Fruit fly (Drosophila melanogaster): ENCODE results near the gene ko.

The ko gene

dm6 chr3L:21171905-21172304, 40.9 kb upstream of the ko start, which contains the start of gene Ac78C (continued):
- TF ChIP-seq CG8388 (GFP tag; optimal IDR thresholded peaks at IDR 0.05), result peak; percentile 62
- peak; percentile 60 for TF ChIP-seq en (GFP tag; optimal IDR thresholded peaks at IDR 0.05)
- no peak for TF ChIP-seq CG9437 (GFP tag; optimal IDR thresholded peaks at IDR 0.05)
- peak; percentile 66 for TF ChIP-seq CG4424 (GFP tag; optimal IDR thresholded peaks at IDR 0.05)
- TF ChIP-seq org-1 (GFP tag; optimal IDR thresholded peaks at IDR 0.05), result peak; percentile 80
- peak; percentile 18 for TF ChIP-seq CG14965 (GFP tag; optimal IDR thresholded peaks at IDR 0.05; ENCODE audit: borderline replicate concordance)
- peak; percentile 92 for TF ChIP-seq Fer3 (tag; optimal IDR thresholded peaks at IDR 0.05)
- TF ChIP-seq cato (GFP tag; optimal IDR thresholded peaks at IDR 0.05; ENCODE audit: borderline replicate concordance), result peak; percentile 42
- peak; percentile 77 for TF ChIP-seq wek (GFP tag; optimal IDR thresholded peaks at IDR 0.05)
- peak; percentile 46 for TF ChIP-seq CG1529 (GFP tag; optimal IDR thresholded peaks at IDR 0.05)
- 0 out of 2 replicates have a peak, but pooled peaks have one; percentile 47 for TF ChIP-seq CG11696 (GFP tag; IDR thresholded peaks at IDR 0.05)
- peak; percentile 79 for TF ChIP-seq disco-r (GFP tag; optimal IDR thresholded peaks at IDR 0.05)
- peak; percentile 76 for TF ChIP-seq CG18011 (GFP tag; optimal IDR thresholded peaks at IDR 0.05)
- no peak for TF ChIP-seq tll (GFP tag; optimal IDR thresholded peaks at IDR 0.05)
- no peak for TF ChIP-seq usp (GFP tag; optimal IDR thresholded peaks at IDR 0.05)
- TF ChIP-seq CG13296 (GFP tag; optimal IDR thresholded peaks at IDR 0.05), result peak; percentile 96
- TF ChIP-seq H15 (GFP tag; IDR thresholded peaks at IDR 0.05), result peak; percentile 78
- no peak for TF ChIP-seq CG4707 (GFP tag; optimal IDR thresholded peaks at IDR 0.05)
- 0 out of 2 replicates have a peak, but pooled peaks have one; percentile 29 for TF ChIP-seq CG42726 (GFP tag; IDR thresholded peaks at IDR 0.05; ENCODE audit: partially characterized antibody)
- peak; percentile 90 for TF ChIP-seq BtbVII (GFP tag; optimal IDR thresholded peaks at IDR 0.05)
- peak; percentile 65 for TF ChIP-seq HmgD (GFP tag; optimal IDR thresholded peaks at IDR 0.05)
- TF ChIP-seq prd (optimal IDR thresholded peaks at IDR 0.05), result no peak
- peak; percentile 81 for TF ChIP-seq prd (GFP tag; IDR thresholded peaks at IDR 0.05)
- TF ChIP-seq Atf3 (GFP tag; optimal IDR thresholded peaks at IDR 0.05), result peak; percentile 71
- TF ChIP-seq ind (GFP tag; optimal IDR thresholded peaks at IDR 0.05), result peak; percentile 91
- no peak for TF ChIP-seq CG2129 (GFP tag; IDR thresholded peaks at IDR 0.05; ENCODE audit: partially characterized antibody)
- TF ChIP-seq ranshi (GFP tag; IDR thresholded peaks at IDR 0.05), result peak; percentile 89
- peak; percentile 84 for TF ChIP-seq tx (GFP tag; optimal IDR thresholded peaks at IDR 0.05)
- peak; percentile 69 for TF ChIP-seq salm (tag; optimal IDR thresholded peaks at IDR 0.05)
- peak; percentile 61 for TF ChIP-seq CG6654 (GFP tag; optimal IDR thresholded peaks at IDR 0.05)
- peak; percentile 86 for TF ChIP-seq PHDP (tag; optimal IDR thresholded peaks at IDR 0.05)
- no peak for TF ChIP-seq hth (optimal IDR thresholded peaks at IDR 0.05)
- TF ChIP-seq CG16815 (GFP tag; optimal IDR thresholded peaks at IDR 0.05), result peak; percentile 58
- TF ChIP-seq CG16863 (GFP tag; optimal IDR thresholded peaks at IDR 0.05), result peak; percentile 83
- TF ChIP-seq caup (GFP tag; optimal IDR thresholded peaks at IDR 0.05; ENCODE audit: severe bottlenecking), result peak; percentile 94
- peak; percentile 99 for TF ChIP-seq kah (GFP tag; optimal IDR thresholded peaks at IDR 0.05)
- TF ChIP-seq CG15011 (GFP tag; optimal IDR thresholded peaks at IDR 0.05), result peak; percentile 70
- TF ChIP-seq inv (GFP tag; IDR thresholded peaks at IDR 0.05; ENCODE audit: partially characterized antibody), result peak; percentile 59
- peak; percentile 31 for TF ChIP-seq CG1602 (GFP tag; optimal IDR thresholded peaks at IDR 0.05)
- no peak for TF ChIP-seq cg (GFP tag; optimal IDR thresholded peaks at IDR 0.05)
- TF ChIP-seq Atf6 (GFP tag; IDR thresholded peaks at IDR 0.05), result peak; percentile 90
- TF ChIP-seq Nf-YA (GFP tag; IDR thresholded peaks at IDR 0.05), result peak; percentile 85
- peak; percentile 80 for TF ChIP-seq D19B (GFP tag; optimal IDR thresholded peaks at IDR 0.05)
- peak; percentile 67; the same call in 1 of the 2 replicates for TF ChIP-seq CG4404 (GFP tag; IDR thresholded peaks at IDR 0.05)
- TF ChIP-seq CG30020 (tag; optimal IDR thresholded peaks at IDR 0.05), result no peak
- peak; percentile 86 for TF ChIP-seq row (GFP tag; IDR thresholded peaks at IDR 0.05)
- peak; percentile 31; the same call in 1 of the 3 replicates for TF ChIP-seq vnd (GFP tag; IDR thresholded peaks at IDR 0.05; ENCODE audit: partially characterized antibody)
- TF ChIP-seq jing (GFP tag; optimal IDR thresholded peaks at IDR 0.05), result peak; percentile 55
- TF ChIP-seq hb (GFP tag; IDR thresholded peaks at IDR 0.05; ENCODE audit: partially characterized antibody), result no peak
- peak; percentile 45; the same call in 1 of the 2 replicates for TF ChIP-seq sens-2 (GFP tag; IDR thresholded peaks at IDR 0.05)
